Fruit fly (Drosophila melanogaster) whole organism, adult: ENCODE measurements around the gene CG31752.

Source experiments
- CG11617 ChIP-seq: fragments of 200-800 bp; sonication (Bioruptor generic); optimal IDR thresholded peaks from 2 replicates; lab custom pipeline; 2017; ENCODE audit warnings: mild to moderate bottlenecking, missing biosample characterization, missing genetic modification reagents, missing genetic modification characterization
- CG12768 ChIP-seq: fragments of 200-800 bp; sonication (Bioruptor generic); optimal IDR thresholded peaks from 2 replicates; lab custom pipeline; 2017; ENCODE audit warnings: missing biosample characterization, missing genetic modification characterization, mild to moderate bottlenecking, moderate library complexity, missing genetic modification reagents
- CG14711 ChIP-seq: fragments of 200-800 bp; sonication (Bioruptor generic); optimal IDR thresholded peaks from 2 replicates; lab custom pipeline; 2018; ENCODE audit warnings: missing biosample characterization, mild to moderate bottlenecking, missing genetic modification characterization, moderate library complexity
- CG1620 ChIP-seq: fragments of 200-800 bp; sonication (Bioruptor generic); optimal IDR thresholded peaks from 2 replicates; lab custom pipeline; 2016; ENCODE audit warnings: missing biosample characterization, missing genetic modification characterization
- CG33017 ChIP-seq: fragments of 200-800 bp; sonication (Bioruptor generic); optimal IDR thresholded peaks from 2 replicates; lab custom pipeline; 2018; ENCODE audit warnings: missing biosample characterization, mild to moderate bottlenecking, missing genetic modification characterization, moderate library complexity
- CG5204 ChIP-seq: fragments of 200-800 bp; sonication (Bioruptor generic); optimal IDR thresholded peaks from 2 replicates; lab custom pipeline; 2016; ENCODE audit warnings: missing biosample characterization, missing genetic modification characterization
- CG7045 ChIP-seq: fragments of 200-800 bp; sonication (Bioruptor generic); optimal IDR thresholded peaks from 2 replicates; lab custom pipeline; 2017; ENCODE audit warnings: missing biosample characterization, mild to moderate bottlenecking, missing genetic modification characterization
- CG7101 ChIP-seq: fragments of 200-800 bp; sonication (Bioruptor generic); optimal IDR thresholded peaks from 2 replicates; lab custom pipeline; 2018; ENCODE audit warnings: missing biosample characterization, mild to moderate bottlenecking, missing genetic modification characterization, moderate library complexity
- Clk ChIP-seq: fragments of 200-800 bp; sonication (Bioruptor generic); optimal IDR thresholded peaks from 2 replicates; lab custom pipeline; 2017; ENCODE audit warnings: missing biosample characterization, missing genetic modification characterization
- Crg-1 ChIP-seq: fragments of 200-800 bp; sonication (Bioruptor generic); optimal IDR thresholded peaks from 2 replicates; lab custom pipeline; 2016; ENCODE audit warnings: missing biosample characterization, missing genetic modification characterization
- Hr96 ChIP-seq: fragments of 200-800 bp; sonication (Bioruptor generic); optimal IDR thresholded peaks from 2 replicates; lab custom pipeline; 2016; ENCODE audit warnings: missing biosample characterization, missing genetic modification characterization
- Mnt ChIP-seq: fragments of 200-800 bp; sonication (Bioruptor generic); optimal IDR thresholded peaks from 2 replicates; lab custom pipeline; 2016; ENCODE audit warnings: missing biosample characterization, mild to moderate bottlenecking, missing genetic modification characterization
- bab1 ChIP-seq: fragments of 200-800 bp; sonication (Bioruptor generic); optimal IDR thresholded peaks from 3 replicates; lab custom pipeline; 2019; ENCODE audit warnings: missing biosample characterization, mild to moderate bottlenecking, missing genetic modification characterization, moderate library complexity
- cic ChIP-seq: fragments of 200-800 bp; sonication (Bioruptor generic); optimal IDR thresholded peaks from 2 replicates; lab custom pipeline; 2017; ENCODE audit warnings: missing biosample characterization, mild to moderate bottlenecking, missing genetic modification characterization, moderate library complexity
- cnc ChIP-seq, 2 experiments: fragments of >200 bp; optimal IDR thresholded peaks; 2 replicates each; lab custom pipeline; 2017
- kay ChIP-seq: fragments of 200-800 bp; sonication (Bioruptor generic); peaks from one replicate; lab custom pipeline; 2016; ENCODE audit warnings: missing biosample characterization, missing genetic modification characterization, borderline replicate concordance
- ovo ChIP-seq: fragments of 200-800 bp; sonication (Bioruptor generic); optimal IDR thresholded peaks from 2 replicates; lab custom pipeline; 2016; ENCODE audit warnings: missing biosample characterization, missing genetic modification characterization
- pad ChIP-seq: fragments of 200-800 bp; sonication (Bioruptor generic); optimal IDR thresholded peaks from 3 replicates; lab custom pipeline; 2017; ENCODE audit warnings: missing biosample characterization, missing genetic modification characterization, mild to moderate bottlenecking, moderate library complexity, missing genetic modification reagents
- tj ChIP-seq: fragments of 200-800 bp; sonication (Bioruptor generic); optimal IDR thresholded peaks from 3 replicates; lab custom pipeline; 2017; ENCODE audit warnings: missing biosample characterization, mild to moderate bottlenecking, missing genetic modification characterization, moderate library complexity
- toe ChIP-seq: fragments of 200-800 bp; sonication (Bioruptor generic); optimal IDR thresholded peaks from 2 replicates; lab custom pipeline; 2016; ENCODE audit warnings: missing biosample characterization, missing genetic modification characterization

CG31752 gene

dm6 chr2L:18809486-18809885 is 31.6 kb downstream of the CG31752 start:
- TF ChIP-seq bab1 (no peak), tj (GFP tag; lab: Kevin White, UChicago) (no peak), CG12768 (GFP tag; lab: Kevin White, UChicago) (no peak), CG14711 (tag; lab: Kevin White, UChicago) (no peak), CG7101 (tag; lab: Kevin White, UChicago) (no peak), Hr96 (GFP tag; lab: Kevin White, UChicago) (no peak), toe (no peak), cic (GFP tag; lab: Kevin White, UChicago) (no peak), kay (GFP tag; lab: Kevin White, UChicago) (no peak), CG7045 (no peak), CG1620 (GFP tag; lab: Kevin White, UChicago) (no peak), CG11617 (GFP tag; lab: Kevin White, UChicago) (no peak), pad (GFP tag; lab: Kevin White, UChicago) (no peak), Crg-1 (no peak), Clk (GFP tag; lab: Kevin White, UChicago) (no peak)

dm6 chr2L:18808754-18809329 is 32.3 kb downstream of the CG31752 start:
- TF ChIP-seq CG33017, result no peak

dm6 chr2L:18805637-18806403 is 35.3 kb downstream of the CG31752 start:
- no peak for TF ChIP-seq toe
- no peak for TF ChIP-seq pad (GFP tag; lab: Kevin White, UChicago)
- TF ChIP-seq cic (GFP tag; lab: Kevin White, UChicago), result no peak
- no peak for TF ChIP-seq Clk (GFP tag; lab: Kevin White, UChicago)
- TF ChIP-seq CG7045, result no peak
- TF ChIP-seq CG14711 (tag; lab: Kevin White, UChicago), result no peak
- no peak for TF ChIP-seq cnc (optimal IDR thresholded peaks at IDR 0.05; lab: Kevin White, UChicago)
- TF ChIP-seq kay (GFP tag; lab: Kevin White, UChicago), result no peak
- TF ChIP-seq Hr96 (GFP tag; lab: Kevin White, UChicago), result no peak
- no peak for TF ChIP-seq CG11617 (GFP tag; lab: Kevin White, UChicago)
- TF ChIP-seq Crg-1, result no peak
- TF ChIP-seq CG5204 (GFP tag; lab: Kevin White, UChicago), result no peak
- no peak for TF ChIP-seq CG7101 (tag; lab: Kevin White, UChicago)
- TF ChIP-seq tj (GFP tag; lab: Kevin White, UChicago), result no peak
- no peak for TF ChIP-seq CG12768 (GFP tag; lab: Kevin White, UChicago)
- no peak for TF ChIP-seq CG33017
- TF ChIP-seq Mnt (GFP tag; lab: Kevin White, UChicago), result no peak
- no peak for TF ChIP-seq ovo (GFP tag; lab: Kevin White, UChicago)
- TF ChIP-seq bab1, result no peak
- TF ChIP-seq CG1620 (GFP tag; lab: Kevin White, UChicago), result no peak

dm6 chr2L:18805247-18805636 is 35.9 kb downstream of the CG31752 start, which contains the start of gene CG43814:
Gene CG43814 (minus strand): TSS chr2L:18805347.
- TF ChIP-seq CG7101 (tag; lab: Kevin White, UChicago), result no peak
- TF ChIP-seq cic (GFP tag; lab: Kevin White, UChicago), result no peak
- no peak for TF ChIP-seq pad (GFP tag; lab: Kevin White, UChicago)

- TF ChIP-seq CG5204 (GFP tag; lab: Kevin White, UChicago) (no peak), toe (no peak), pad (GFP tag; lab: Kevin White, UChicago) (no peak), Hr96 (GFP tag; lab: Kevin White, UChicago) (no peak), ovo (GFP tag; lab: Kevin White, UChicago) (no peak), CG11617 (GFP tag; lab: Kevin White, UChicago) (no peak), CG7045 (no peak), CG1620 (GFP tag; lab: Kevin White, UChicago) (no peak), CG7101 (tag; lab: Kevin White, UChicago) (no peak), cic (GFP tag; lab: Kevin White, UChicago) (no peak), CG12768 (GFP tag; lab: Kevin White, UChicago) (no peak), kay (GFP tag; lab: Kevin White, UChicago) (no peak)
These were observed 39.4 kb downstream of the CG31752 start for dm6 chr2L:18801704-18802103.

dm6 chr2L:18796446-18796845 is 44.7 kb downstream of the CG31752 start:
- TF ChIP-seq CG33017, result no peak
- TF ChIP-seq CG7101 (tag; lab: Kevin White, UChicago), result no peak
- no peak for TF ChIP-seq CG7045

dm6 chr2L:18795917-18796402 is 45.1 kb downstream of the CG31752 start:
- TF ChIP-seq pad (GFP tag; lab: Kevin White, UChicago) (peak; percentile 55), Hr96 (GFP tag; lab: Kevin White, UChicago) (no peak), bab1 (no peak), CG14711 (tag; lab: Kevin White, UChicago) (no peak)
